Fruit fly (Drosophila melanogaster) whole organism, prepupa: ENCODE results near the gene CG13896.

Experiments
- Blimp-1 ChIP-seq: fragments of 200-800 bp; sonication (Bioruptor generic); optimal IDR thresholded peaks from 3 replicates; lab custom pipeline; 2017; ENCODE audit warnings: missing biosample characterization, missing genetic modification characterization, mild to moderate bottlenecking, moderate library complexity, missing genetic modification reagents
- CG10631 ChIP-seq: fragments of 200-800 bp; sonication (Bioruptor generic); optimal IDR thresholded peaks from 2 replicates; lab custom pipeline; 2016; ENCODE audit warnings: missing biosample characterization, missing genetic modification characterization
- CG10669 ChIP-seq: fragments of 200-800 bp; sonication (Bioruptor generic); optimal IDR thresholded peaks from 3 replicates; lab custom pipeline; 2018; ENCODE audit warnings: missing biosample characterization, mild to moderate bottlenecking, missing genetic modification characterization, moderate library complexity
- CG11294 ChIP-seq: fragments of 200-800 bp; sonication (Bioruptor generic); IDR thresholded peaks from 2 replicates; pipeline ENCODE4 v1.3.6; 2022; ENCODE audit warnings: missing biosample characterization, missing genetic modification characterization
- CG11762 ChIP-seq: fragments of 200-800 bp; sonication (Bioruptor generic); optimal IDR thresholded peaks from 3 replicates; lab custom pipeline; 2016; ENCODE audit warnings: missing biosample characterization, missing genetic modification characterization; ENCODE audit not compliant: insufficient read depth
- CG11902 ChIP-seq: fragments of 200-800 bp; sonication (Bioruptor generic); optimal IDR thresholded peaks from 3 replicates; lab custom pipeline; 2016; ENCODE audit warnings: missing biosample characterization, missing genetic modification characterization
- CG15336 ChIP-seq: fragments of 200-800 bp; sonication (Bioruptor generic); IDR thresholded peaks from 2 replicates; pipeline ENCODE4 v1.3.6; 2022; ENCODE audit warnings: missing biosample characterization, missing genetic modification characterization
- CG1621 ChIP-seq: fragments of 200-800 bp; sonication (Bioruptor generic); optimal IDR thresholded peaks from 3 replicates; lab custom pipeline; 2018; ENCODE audit warnings: missing biosample characterization, mild to moderate bottlenecking, missing genetic modification characterization
- CG3032 ChIP-seq: fragments of 200-800 bp; optimal IDR thresholded peaks from 2 replicates; lab custom pipeline; 2019; ENCODE audit warnings: missing biosample characterization, mild to moderate bottlenecking, missing genetic modification characterization, moderate library complexity
- CG31627 ChIP-seq: fragments of 200-800 bp; sonication (Bioruptor generic); optimal IDR thresholded peaks from 3 replicates; lab custom pipeline; 2016; ENCODE audit warnings: missing biosample characterization, missing genetic modification characterization
- CG32006 ChIP-seq: fragments of 200-800 bp; sonication (Bioruptor generic); optimal IDR thresholded peaks from 3 replicates; lab custom pipeline; 2017; ENCODE audit warnings: missing biosample characterization, mild to moderate bottlenecking, missing genetic modification characterization
- CG34406 ChIP-seq: fragments of 200-800 bp; sonication (Bioruptor generic); optimal IDR thresholded peaks from 3 replicates; lab custom pipeline; 2016; ENCODE audit warnings: missing biosample characterization, missing genetic modification characterization
- CG3919 ChIP-seq: fragments of 200-800 bp; sonication (Bioruptor generic); optimal IDR thresholded peaks from 3 replicates; lab custom pipeline; 2016; ENCODE audit warnings: missing biosample characterization, missing genetic modification characterization
- CG4318 ChIP-seq: fragments of 200-800 bp; sonication (Bioruptor generic); optimal IDR thresholded peaks from 3 replicates; lab custom pipeline; 2017; ENCODE audit warnings: missing biosample characterization, mild to moderate bottlenecking, missing genetic modification characterization
- CG6163 ChIP-seq: fragments of 200-800 bp; sonication (Bioruptor generic); IDR thresholded peaks from 3 replicates; pipeline ENCODE4 v1.3.6; 2022; ENCODE audit warnings: missing biosample characterization, missing genetic modification characterization
- CG6276 ChIP-seq: fragments of 200-800 bp; sonication (Bioruptor generic); optimal IDR thresholded peaks from 2 replicates; lab custom pipeline; 2017; ENCODE audit warnings: missing biosample characterization, mild to moderate bottlenecking, missing genetic modification characterization
- CG6808 ChIP-seq: fragments of 200-800 bp; sonication (Bioruptor generic); optimal IDR thresholded peaks from 3 replicates; lab custom pipeline; 2017; ENCODE audit warnings: missing biosample characterization, missing genetic modification characterization, mild to moderate bottlenecking, moderate library complexity, missing genetic modification reagents
- CG6854 ChIP-seq: fragments of 200-800 bp; sonication (Bioruptor generic); optimal IDR thresholded peaks from 2 replicates; lab custom pipeline; 2017; ENCODE audit warnings: missing biosample characterization, mild to moderate bottlenecking, missing genetic modification characterization
- CG7368 ChIP-seq: fragments of 200-800 bp; sonication (Bioruptor generic); optimal IDR thresholded peaks from 3 replicates; lab custom pipeline; 2016; ENCODE audit warnings: missing biosample characterization, missing genetic modification characterization
- CG8119 ChIP-seq: fragments of 200-800 bp; sonication (Bioruptor generic); IDR thresholded peaks from 3 replicates; pipeline ENCODE4 v1.3.6; 2022; ENCODE audit warnings: missing biosample characterization, missing genetic modification characterization
- CG8319 ChIP-seq: fragments of 200-800 bp; sonication (Bioruptor generic); optimal IDR thresholded peaks from 3 replicates; lab custom pipeline; 2016; ENCODE audit warnings: missing biosample characterization, missing genetic modification characterization
- CG8632 ChIP-seq: fragments of 200-800 bp; sonication (Bioruptor generic); optimal IDR thresholded peaks from 3 replicates; lab custom pipeline; 2016; ENCODE audit warnings: missing biosample characterization, missing genetic modification characterization
- CG9139 ChIP-seq: fragments of 200-800 bp; sonication (Bioruptor generic); optimal IDR thresholded peaks from 3 replicates; lab custom pipeline; 2017; ENCODE audit warnings: missing biosample characterization, mild to moderate bottlenecking, missing genetic modification characterization
- Eip75B ChIP-seq: fragments of 200-800 bp; sonication (Bioruptor generic); optimal IDR thresholded peaks from 3 replicates; lab custom pipeline; 2016; ENCODE audit warnings: missing biosample characterization, missing genetic modification characterization
- Ets21C ChIP-seq: fragments of 200-800 bp; sonication (Bioruptor generic); optimal IDR thresholded peaks from 3 replicates; lab custom pipeline; 2016; ENCODE audit warnings: missing biosample characterization, missing genetic modification characterization
- Ets96B ChIP-seq: fragments of 200-800 bp; optimal IDR thresholded peaks from 2 replicates; lab custom pipeline; 2019; ENCODE audit warnings: missing biosample characterization, mild to moderate bottlenecking, missing genetic modification characterization, moderate library complexity
- Gug ChIP-seq: fragments of 200-800 bp; sonication (Bioruptor generic); IDR thresholded peaks from 2 replicates; pipeline ENCODE4 v1.3.6; 2022; ENCODE audit warnings: missing biosample characterization, missing genetic modification characterization
- Hr38 ChIP-seq: sonication (Bioruptor generic); optimal IDR thresholded peaks from 2 replicates; lab custom pipeline; 2016; ENCODE audit warnings: missing biosample characterization, missing genetic modification characterization
- Hr39 ChIP-seq: fragments of 200-800 bp; sonication (Bioruptor generic); optimal IDR thresholded peaks from 2 replicates; lab custom pipeline; 2016; ENCODE audit warnings: missing biosample characterization, missing genetic modification characterization
- Hr4 ChIP-seq: fragments of 200-800 bp; sonication (Bioruptor generic); optimal IDR thresholded peaks from 3 replicates; lab custom pipeline; 2016; ENCODE audit warnings: missing biosample characterization, missing genetic modification characterization
- Lpt ChIP-seq: fragments of 200-800 bp; sonication (Bioruptor generic); optimal IDR thresholded peaks from 3 replicates; lab custom pipeline; 2016; ENCODE audit warnings: missing biosample characterization, missing genetic modification characterization
- Met ChIP-seq: fragments of 200-800 bp; sonication (Bioruptor generic); optimal IDR thresholded peaks from 3 replicates; lab custom pipeline; 2016; ENCODE audit warnings: missing biosample characterization, missing genetic modification characterization
- OdsH ChIP-seq: fragments of 200-800 bp; sonication (Bioruptor generic); optimal IDR thresholded peaks from 3 replicates; lab custom pipeline; 2016; ENCODE audit warnings: missing biosample characterization, missing genetic modification characterization
- Smox ChIP-seq: fragments of 200-800 bp; sonication (Bioruptor generic); optimal IDR thresholded peaks from 3 replicates; lab custom pipeline; 2016; ENCODE audit warnings: missing biosample characterization, missing genetic modification characterization
- Sox102F ChIP-seq: fragments of 200-800 bp; sonication (Bioruptor generic); optimal IDR thresholded peaks from 2 replicates; lab custom pipeline; 2016; ENCODE audit warnings: missing biosample characterization, mild to moderate bottlenecking, missing genetic modification characterization
- Sox14 ChIP-seq: fragments of 200-800 bp; sonication (Bioruptor generic); optimal IDR thresholded peaks from 3 replicates; lab custom pipeline; 2016; ENCODE audit warnings: missing biosample characterization, missing genetic modification characterization
- Sox15 ChIP-seq: fragments of 200-800 bp; sonication (Bioruptor generic); optimal IDR thresholded peaks from 3 replicates; lab custom pipeline; 2016; ENCODE audit warnings: missing biosample characterization, missing genetic modification characterization
- acj6 ChIP-seq: fragments of 200-800 bp; sonication (Bioruptor generic); optimal IDR thresholded peaks from 3 replicates; lab custom pipeline; 2016; ENCODE audit warnings: missing biosample characterization, missing genetic modification characterization
- cyc ChIP-seq: fragments of 200-800 bp; sonication (Bioruptor generic); optimal IDR thresholded peaks from 3 replicates; lab custom pipeline; 2016; ENCODE audit warnings: missing biosample characterization, missing genetic modification characterization
- dac ChIP-seq: fragments of 200-800 bp; sonication (Bioruptor generic); optimal IDR thresholded peaks from 2 replicates; lab custom pipeline; 2017; ENCODE audit warnings: missing biosample characterization, mild to moderate bottlenecking, missing genetic modification characterization
- eg ChIP-seq: fragments of 200-800 bp; sonication (Bioruptor generic); IDR thresholded peaks from 3 replicates; pipeline ENCODE4 v1.3.6; 2022; ENCODE audit warnings: missing biosample characterization, missing genetic modification characterization
- esn ChIP-seq: fragments of 200-800 bp; sonication (Bioruptor generic); optimal IDR thresholded peaks from 2 replicates; lab custom pipeline; 2016; ENCODE audit warnings: missing biosample characterization, mild to moderate bottlenecking, missing genetic modification characterization, moderate library complexity
- lz ChIP-seq: fragments of 200-800 bp; sonication (Bioruptor generic); optimal IDR thresholded peaks from 3 replicates; lab custom pipeline; 2016; ENCODE audit warnings: missing biosample characterization, missing genetic modification characterization
- net ChIP-seq: fragments of 200-800 bp; sonication (Bioruptor generic); optimal IDR thresholded peaks from 3 replicates; lab custom pipeline; 2016; ENCODE audit warnings: missing biosample characterization, missing genetic modification characterization
- salr ChIP-seq, 2 experiments: fragments of 200-800 bp; sonication (Bioruptor generic); optimal IDR thresholded peaks; 3 replicates each; lab custom pipeline; 2016 to 2018; ENCODE audit warnings: missing biosample characterization in 2 of 2, missing genetic modification characterization in 2 of 2, mild to moderate bottlenecking in 1 of 2
- ss ChIP-seq, 2 experiments: fragments of 200-800 bp; sonication (Bioruptor generic); optimal IDR thresholded peaks; 2 replicates in 1 of 2; 3 replicates in 1 of 2; lab custom pipeline; 2017 to 2018; ENCODE audit warnings: mild to moderate bottlenecking in 2 of 2, missing biosample characterization in 2 of 2, missing genetic modification characterization in 2 of 2, moderate library complexity in 1 of 2
- svp ChIP-seq: fragments of 200-800 bp; sonication (Bioruptor generic); peaks from one replicate; lab custom pipeline; 2016; ENCODE audit warnings: missing biosample characterization, missing genetic modification characterization
- topi ChIP-seq: fragments of 200-800 bp; sonication (Bioruptor generic); optimal IDR thresholded peaks from 3 replicates; lab custom pipeline; 2016; ENCODE audit warnings: missing biosample characterization, missing genetic modification characterization

CG13896 gene

DNA sequence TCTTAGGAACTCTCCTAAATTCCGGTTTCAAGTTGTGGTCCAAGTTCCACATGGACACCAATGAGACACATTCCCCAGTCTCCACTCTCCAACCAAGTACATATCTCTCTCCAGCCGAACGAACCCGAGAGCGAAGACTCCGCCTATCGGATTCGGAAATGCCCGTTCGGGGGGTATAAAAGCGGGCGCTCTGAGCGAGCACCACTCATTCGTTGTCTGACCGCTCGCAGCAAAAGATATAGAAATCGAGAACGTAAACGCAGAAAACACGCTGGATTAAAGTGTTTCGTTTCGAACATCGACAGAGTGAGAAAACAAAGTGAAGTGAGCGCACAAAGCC, 37.5 kb upstream of the CG13896 start, which contains the start of gene emc (continued):
- peak; percentile 26; the same call in 1 of the 3 replicates for TF ChIP-seq CG8119 (GFP tag; lab: Robert Waterston, UW)
- TF ChIP-seq OdsH (GFP tag; lab: Kevin White, UChicago) = no peak
- TF ChIP-seq CG3919 = peak; percentile 68
- TF ChIP-seq Gug (GFP tag; lab: Robert Waterston, UW) = peak; percentile 38; the same call in 1 of the 2 replicates
- TF ChIP-seq CG10669 = peak; percentile 29
- TF ChIP-seq CG8632 (GFP tag; lab: Kevin White, UChicago) = peak; percentile 7
- peak; percentile 58 for TF ChIP-seq CG6808
- peak; percentile 90 for TF ChIP-seq CG6854 (GFP tag; lab: Kevin White, UChicago)
- peak; percentile 71 for TF ChIP-seq Sox14
- peak; percentile 79 for TF ChIP-seq svp
- TF ChIP-seq cyc = no peak
- TF ChIP-seq Met (GFP tag; lab: Kevin White, UChicago) = peak; percentile 17
- peak; percentile 16 for TF ChIP-seq CG34406 (GFP tag; lab: Kevin White, UChicago)
- TF ChIP-seq Hr38 (GFP tag; lab: Kevin White, UChicago) = no peak
- no peak for TF ChIP-seq lz (GFP tag; lab: Kevin White, UChicago)
- TF ChIP-seq Lpt = no peak
- TF ChIP-seq Hr39 (GFP tag; lab: Kevin White, UChicago) = no peak
- peak; percentile 30 for TF ChIP-seq Ets96B
- TF ChIP-seq CG31627 (GFP tag; lab: Kevin White, UChicago) = no peak
- TF ChIP-seq Blimp-1 (GFP tag; lab: Kevin White, UChicago) = peak; percentile 6
- TF ChIP-seq Hr4 (GFP tag; lab: Kevin White, UChicago) = no peak
- peak; percentile 65; the same call in 2 of the 3 replicates for TF ChIP-seq eg (GFP tag; lab: Robert Waterston, UW)
- peak; percentile 55 for TF ChIP-seq CG7368
- TF ChIP-seq CG11762 = no peak
- 0 out of 2 replicates have a peak, but pooled peaks have one; percentile 21 for TF ChIP-seq CG15336 (GFP tag; lab: Robert Waterston, UW)
- peak in 1 of 2 experiments; percentile 35 for TF ChIP-seq salr (GFP tag; optimal IDR thresholded peaks at IDR 0.05; lab: Kevin White, UChicago)
- no peak for TF ChIP-seq Sox15 (GFP tag; lab: Kevin White, UChicago)
- TF ChIP-seq dac (GFP tag; lab: Kevin White, UChicago) = no peak
- no peak for TF ChIP-seq CG4318
- TF ChIP-seq CG11902 (GFP tag; lab: Kevin White, UChicago) = no peak
- TF ChIP-seq Sox102F (GFP tag; lab: Kevin White, UChicago) = peak; percentile 74
- TF ChIP-seq Eip75B = peak; percentile 61
- no peak for TF ChIP-seq CG32006 (GFP tag; lab: Kevin White, UChicago)
- TF ChIP-seq Ets21C = no peak
- TF ChIP-seq esn (GFP tag; lab: Kevin White, UChicago) = peak; percentile 61
- peak; percentile 65 for TF ChIP-seq CG1621 (tag; lab: Kevin White, UChicago)
- peak; percentile 78; the same call in 2 of the 3 replicates for TF ChIP-seq CG6163 (GFP tag; lab: Robert Waterston, UW)
- TF ChIP-seq, all 60 proteins: peak for 40

DNA sequence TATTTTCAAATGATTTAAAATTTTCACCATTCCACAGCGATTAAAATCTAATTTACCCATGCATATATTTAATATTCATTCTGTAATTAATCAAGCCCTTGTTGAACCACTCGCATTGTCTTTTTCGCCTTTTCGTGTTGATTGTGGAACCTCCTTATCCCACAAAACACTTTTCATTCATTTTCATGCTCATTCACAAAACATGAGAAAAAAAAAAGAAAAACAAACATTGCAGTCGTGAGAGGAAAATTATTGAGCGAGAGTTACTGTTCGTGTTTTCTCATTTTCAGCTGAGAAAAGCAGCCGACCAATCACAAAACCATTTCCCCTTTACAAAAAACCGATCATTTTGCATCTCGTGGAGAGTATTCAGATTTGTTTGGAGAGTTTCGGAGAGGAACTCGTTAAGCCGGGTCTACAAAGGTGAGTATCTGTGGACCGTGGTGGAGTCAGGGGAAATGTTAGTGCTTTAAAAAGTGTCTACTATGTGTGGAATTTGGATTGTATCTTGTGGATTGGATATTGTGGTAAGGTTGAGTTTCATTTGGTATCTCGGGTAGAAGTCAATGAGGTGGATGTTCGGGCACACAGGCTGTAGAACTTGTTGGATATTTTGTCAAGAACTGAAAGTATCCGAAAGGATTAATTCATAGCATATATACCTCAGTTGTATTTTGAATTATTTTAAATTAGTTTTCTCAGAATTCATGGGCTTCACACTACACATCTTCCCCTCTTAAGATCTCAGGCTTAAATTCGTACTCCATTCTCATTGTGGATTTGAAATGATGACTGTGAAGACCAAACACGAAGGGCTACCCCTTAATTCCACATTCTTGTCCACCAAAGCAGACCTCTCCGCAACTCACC, 36.9 kb upstream of the CG13896 start:
- TF ChIP-seq CG8319 (GFP tag; lab: Kevin White, UChicago) (no peak), CG15336 (GFP tag; lab: Robert Waterston, UW) (peak; percentile 38), Smox (GFP tag; lab: Kevin White, UChicago) (no peak), CG4318 (no peak), CG7368 (no peak), Hr39 (GFP tag; lab: Kevin White, UChicago) (no peak), Eip75B (no peak), CG31627 (GFP tag; lab: Kevin White, UChicago) (no peak), ss (GFP tag; optimal IDR thresholded peaks at IDR 0.05; lab: Kevin White, UChicago) (peak in 1 of 2 experiments; percentile 53), topi (GFP tag; lab: Kevin White, UChicago) (no peak), CG10631 (no peak), Ets96B (peak; percentile 11), lz (GFP tag; lab: Kevin White, UChicago) (no peak), Sox14 (no peak), CG9139 (GFP tag; lab: Kevin White, UChicago) (peak; percentile 37), cyc (no peak), OdsH (GFP tag; lab: Kevin White, UChicago) (no peak), dac (GFP tag; lab: Kevin White, UChicago) (no peak), CG11294 (GFP tag; lab: Robert Waterston, UW) (no peak), eg (GFP tag; lab: Robert Waterston, UW) (peak; percentile 50; the same call in 1 of the 3 replicates), acj6 (GFP tag; lab: Kevin White, UChicago) (no peak), CG6276 (GFP tag; lab: Kevin White, UChicago) (no peak), Hr4 (GFP tag; lab: Kevin White, UChicago) (no peak), net (GFP tag; lab: Kevin White, UChicago) (no peak), Gug (GFP tag; lab: Robert Waterston, UW) (no peak), CG1621 (tag; lab: Kevin White, UChicago) (no peak), CG3032 (tag; lab: Kevin White, UChicago) (no peak)
